Fruit fly (Drosophila melanogaster) whole organism, adult: ENCODE measurements around the gene Galphai.

Experiments
- CG11617 ChIP-seq: fragments of 200-800 bp; sonication (Bioruptor generic); optimal IDR thresholded peaks from 2 replicates; lab custom pipeline; 2017; ENCODE audit warnings: mild to moderate bottlenecking, missing biosample characterization, missing genetic modification reagents, missing genetic modification characterization
- CG12768 ChIP-seq: fragments of 200-800 bp; sonication (Bioruptor generic); optimal IDR thresholded peaks from 2 replicates; lab custom pipeline; 2017; ENCODE audit warnings: missing biosample characterization, missing genetic modification characterization, mild to moderate bottlenecking, moderate library complexity, missing genetic modification reagents
- CG14711 ChIP-seq: fragments of 200-800 bp; sonication (Bioruptor generic); optimal IDR thresholded peaks from 2 replicates; lab custom pipeline; 2018; ENCODE audit warnings: missing biosample characterization, mild to moderate bottlenecking, missing genetic modification characterization, moderate library complexity
- CG1620 ChIP-seq: fragments of 200-800 bp; sonication (Bioruptor generic); optimal IDR thresholded peaks from 2 replicates; lab custom pipeline; 2016; ENCODE audit warnings: missing biosample characterization, missing genetic modification characterization
- CG33017 ChIP-seq: fragments of 200-800 bp; sonication (Bioruptor generic); optimal IDR thresholded peaks from 2 replicates; lab custom pipeline; 2018; ENCODE audit warnings: missing biosample characterization, mild to moderate bottlenecking, missing genetic modification characterization, moderate library complexity
- CG5204 ChIP-seq: fragments of 200-800 bp; sonication (Bioruptor generic); optimal IDR thresholded peaks from 2 replicates; lab custom pipeline; 2016; ENCODE audit warnings: missing biosample characterization, missing genetic modification characterization
- CG7045 ChIP-seq: fragments of 200-800 bp; sonication (Bioruptor generic); optimal IDR thresholded peaks from 2 replicates; lab custom pipeline; 2017; ENCODE audit warnings: missing biosample characterization, mild to moderate bottlenecking, missing genetic modification characterization
- CG7101 ChIP-seq: fragments of 200-800 bp; sonication (Bioruptor generic); optimal IDR thresholded peaks from 2 replicates; lab custom pipeline; 2018; ENCODE audit warnings: missing biosample characterization, mild to moderate bottlenecking, missing genetic modification characterization, moderate library complexity
- Clk ChIP-seq: fragments of 200-800 bp; sonication (Bioruptor generic); optimal IDR thresholded peaks from 2 replicates; lab custom pipeline; 2017; ENCODE audit warnings: missing biosample characterization, missing genetic modification characterization
- Crg-1 ChIP-seq: fragments of 200-800 bp; sonication (Bioruptor generic); optimal IDR thresholded peaks from 2 replicates; lab custom pipeline; 2016; ENCODE audit warnings: missing biosample characterization, missing genetic modification characterization
- Hr96 ChIP-seq: fragments of 200-800 bp; sonication (Bioruptor generic); optimal IDR thresholded peaks from 2 replicates; lab custom pipeline; 2016; ENCODE audit warnings: missing biosample characterization, missing genetic modification characterization
- Mnt ChIP-seq: fragments of 200-800 bp; sonication (Bioruptor generic); optimal IDR thresholded peaks from 2 replicates; lab custom pipeline; 2016; ENCODE audit warnings: missing biosample characterization, mild to moderate bottlenecking, missing genetic modification characterization
- bab1 ChIP-seq: fragments of 200-800 bp; sonication (Bioruptor generic); optimal IDR thresholded peaks from 3 replicates; lab custom pipeline; 2019; ENCODE audit warnings: missing biosample characterization, mild to moderate bottlenecking, missing genetic modification characterization, moderate library complexity
- cic ChIP-seq: fragments of 200-800 bp; sonication (Bioruptor generic); optimal IDR thresholded peaks from 2 replicates; lab custom pipeline; 2017; ENCODE audit warnings: missing biosample characterization, mild to moderate bottlenecking, missing genetic modification characterization, moderate library complexity
- cnc ChIP-seq, 2 experiments: fragments of >200 bp; optimal IDR thresholded peaks; 2 replicates each; lab custom pipeline; 2017
- kay ChIP-seq: fragments of 200-800 bp; sonication (Bioruptor generic); peaks from one replicate; lab custom pipeline; 2016; ENCODE audit warnings: missing biosample characterization, missing genetic modification characterization, borderline replicate concordance
- ovo ChIP-seq: fragments of 200-800 bp; sonication (Bioruptor generic); optimal IDR thresholded peaks from 2 replicates; lab custom pipeline; 2016; ENCODE audit warnings: missing biosample characterization, missing genetic modification characterization
- pad ChIP-seq: fragments of 200-800 bp; sonication (Bioruptor generic); optimal IDR thresholded peaks from 3 replicates; lab custom pipeline; 2017; ENCODE audit warnings: missing biosample characterization, missing genetic modification characterization, mild to moderate bottlenecking, moderate library complexity, missing genetic modification reagents
- tj ChIP-seq: fragments of 200-800 bp; sonication (Bioruptor generic); optimal IDR thresholded peaks from 3 replicates; lab custom pipeline; 2017; ENCODE audit warnings: missing biosample characterization, mild to moderate bottlenecking, missing genetic modification characterization, moderate library complexity
- toe ChIP-seq: fragments of 200-800 bp; sonication (Bioruptor generic); optimal IDR thresholded peaks from 2 replicates; lab custom pipeline; 2016; ENCODE audit warnings: missing biosample characterization, missing genetic modification characterization

Galphai gene

dm6 chr3L:6963175-6963574 lies 16.7 kb downstream of the Galphai start:
- no peak for TF ChIP-seq CG5204 (GFP tag; lab: Kevin White, UChicago)
- peak; percentile 18 for TF ChIP-seq Mnt
- TF ChIP-seq cic (GFP tag; lab: Kevin White, UChicago), result peak; percentile 18

- no peak for TF ChIP-seq CG14711
- TF ChIP-seq CG12768, result no peak
- TF ChIP-seq cic (GFP tag; lab: Kevin White, UChicago), result peak; percentile 31
- peak; percentile 89 for TF ChIP-seq kay (GFP tag; lab: Kevin White, UChicago)
- no peak for TF ChIP-seq CG5204 (GFP tag; lab: Kevin White, UChicago)
These were observed 17.8 kb downstream of the Galphai start for dm6 chr3L:6961992-6962570.

- TF ChIP-seq CG1620 (GFP tag; lab: Kevin White, UChicago) (no peak), kay (GFP tag; lab: Kevin White, UChicago) (peak; percentile 75), CG14711 (peak; percentile 10), Hr96 (GFP tag; lab: Kevin White, UChicago) (no peak), toe (GFP tag; lab: Kevin White, UChicago) (no peak), bab1 (peak; percentile 26), Mnt (peak; percentile 32), CG7045 (GFP tag; lab: Kevin White, UChicago) (no peak), CG5204 (GFP tag; lab: Kevin White, UChicago) (no peak), ovo (peak; percentile 3), CG7101 (tag; lab: Kevin White, UChicago) (no peak), CG33017 (tag; lab: Kevin White, UChicago) (no peak), pad (GFP tag; lab: Kevin White, UChicago) (no peak)
These were observed 22.0 kb downstream of the Galphai start, which contains the start of the genes Uqcc1 and Surf1 for dm6 chr3L:6957753-6958420. Gene Uqcc1 (minus strand): TSS chr3L:6958108. Gene Surf1 (plus strand): TSS chr3L:6958346.

- TF ChIP-seq kay (GFP tag; lab: Kevin White, UChicago) (peak; percentile 90), CG11617 (GFP tag; lab: Kevin White, UChicago) (peak; percentile 80), Mnt (peak; percentile 77), tj (GFP tag; lab: Kevin White, UChicago) (peak; percentile 63), Clk (GFP tag; lab: Kevin White, UChicago) (peak; percentile 73), cic (GFP tag; lab: Kevin White, UChicago) (peak; percentile 25), pad (GFP tag; lab: Kevin White, UChicago) (peak; percentile 64), toe (GFP tag; lab: Kevin White, UChicago) (no peak), CG7045 (GFP tag; lab: Kevin White, UChicago) (peak; percentile 91), cnc (optimal IDR thresholded peaks at IDR 0.05; lab: Kevin White, UChicago) (no peak), CG12768 (peak; percentile 89), CG1620 (GFP tag; lab: Kevin White, UChicago) (peak; percentile 78), CG7101 (tag; lab: Kevin White, UChicago) (peak; percentile 91), ovo (peak; percentile 36), CG14711 (peak; percentile 87), Hr96 (GFP tag; lab: Kevin White, UChicago) (no peak), CG5204 (GFP tag; lab: Kevin White, UChicago) (peak; percentile 80), Crg-1 (GFP tag; lab: Kevin White, UChicago) (peak; percentile 79), bab1 (peak; percentile 95), CG33017 (tag; lab: Kevin White, UChicago) (peak; percentile 90)
These were observed 24.3 kb downstream of the Galphai start, which contains the start of the genes CG10077 and CG9948 for dm6 chr3L:6955254-6956229. Gene CG10077 (minus strand): TSS chr3L:6955904. Gene CG9948 (plus strand): TSS chr3L:6955991.

- no peak for TF ChIP-seq CG5204 (GFP tag; lab: Kevin White, UChicago)
- no peak for TF ChIP-seq toe (GFP tag; lab: Kevin White, UChicago)
- no peak for TF ChIP-seq CG1620 (GFP tag; lab: Kevin White, UChicago)
- no peak for TF ChIP-seq cnc (optimal IDR thresholded peaks at IDR 0.05; lab: Kevin White, UChicago)
- TF ChIP-seq CG7045 (GFP tag; lab: Kevin White, UChicago), result no peak
- no peak for TF ChIP-seq Crg-1 (GFP tag; lab: Kevin White, UChicago)
These were observed 32.5 kb downstream of the Galphai start for dm6 chr3L:6947188-6947971.
